Fruit fly (Drosophila melanogaster) whole organism, embryonic: ENCODE results near the gene side-III.

Source experiments
- CG8478 ChIP-seq: fragments of >200 bp; optimal IDR thresholded peaks from 2 replicates; lab custom pipeline; 2018
- Hand ChIP-seq: fragments of 200-800 bp; sonication (Bioruptor generic); optimal IDR thresholded peaks from 2 replicates; lab custom pipeline; 2017; ENCODE audit warnings: mild to moderate bottlenecking, missing biosample characterization, missing genetic modification reagents, missing genetic modification characterization

DNA sequence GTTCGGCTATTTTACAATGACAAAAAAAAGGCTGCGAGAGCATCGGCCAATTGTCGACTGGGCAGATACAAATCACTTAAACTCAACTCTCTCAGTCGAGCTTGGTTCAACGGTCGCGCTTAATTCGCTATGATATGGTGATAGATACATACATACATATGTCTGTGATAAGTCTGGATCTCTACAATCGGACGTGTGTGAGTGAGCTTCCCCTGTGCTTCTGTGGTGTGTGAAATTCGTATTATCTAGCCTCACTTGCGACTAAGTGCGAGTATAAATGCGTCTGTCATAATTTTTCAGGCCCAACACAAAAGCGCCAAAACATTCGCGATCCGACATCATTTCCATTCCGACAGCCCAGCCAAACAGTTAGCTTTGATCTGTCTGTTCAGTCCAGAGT lies 118.5 kb downstream of the side-III start, which contains the start of gene CG1213:
- TF ChIP-seq CG8478 (lab: Kevin White, UChicago) (no peak), Hand (GFP tag; lab: Kevin White, UChicago) (no peak)
